Fruit fly (Drosophila melanogaster) whole organism, adult: Measurements from ENCODE around the gene Bin1.
A peak's percentile ranks its signal among the peaks of the same experiment; 100 is the strongest.

Source experiments
- CG11617 ChIP-seq: fragments of 200-800 bp; sonication (Bioruptor generic); optimal IDR thresholded peaks from 2 replicates; lab custom pipeline; 2017; ENCODE audit warnings: mild to moderate bottlenecking, missing biosample characterization, missing genetic modification reagents, missing genetic modification characterization
- CG12768 ChIP-seq: fragments of 200-800 bp; sonication (Bioruptor generic); optimal IDR thresholded peaks from 2 replicates; lab custom pipeline; 2017; ENCODE audit warnings: missing biosample characterization, missing genetic modification characterization, mild to moderate bottlenecking, moderate library complexity, missing genetic modification reagents
- CG14711 ChIP-seq: fragments of 200-800 bp; sonication (Bioruptor generic); optimal IDR thresholded peaks from 2 replicates; lab custom pipeline; 2018; ENCODE audit warnings: missing biosample characterization, mild to moderate bottlenecking, missing genetic modification characterization, moderate library complexity
- CG1620 ChIP-seq: fragments of 200-800 bp; sonication (Bioruptor generic); optimal IDR thresholded peaks from 2 replicates; lab custom pipeline; 2016; ENCODE audit warnings: missing biosample characterization, missing genetic modification characterization
- CG33017 ChIP-seq: fragments of 200-800 bp; sonication (Bioruptor generic); optimal IDR thresholded peaks from 2 replicates; lab custom pipeline; 2018; ENCODE audit warnings: missing biosample characterization, mild to moderate bottlenecking, missing genetic modification characterization, moderate library complexity
- CG5204 ChIP-seq: fragments of 200-800 bp; sonication (Bioruptor generic); optimal IDR thresholded peaks from 2 replicates; lab custom pipeline; 2016; ENCODE audit warnings: missing biosample characterization, missing genetic modification characterization
- CG7045 ChIP-seq: fragments of 200-800 bp; sonication (Bioruptor generic); optimal IDR thresholded peaks from 2 replicates; lab custom pipeline; 2017; ENCODE audit warnings: missing biosample characterization, mild to moderate bottlenecking, missing genetic modification characterization
- CG7101 ChIP-seq: fragments of 200-800 bp; sonication (Bioruptor generic); optimal IDR thresholded peaks from 2 replicates; lab custom pipeline; 2018; ENCODE audit warnings: missing biosample characterization, mild to moderate bottlenecking, missing genetic modification characterization, moderate library complexity
- Clk ChIP-seq: fragments of 200-800 bp; sonication (Bioruptor generic); optimal IDR thresholded peaks from 2 replicates; lab custom pipeline; 2017; ENCODE audit warnings: missing biosample characterization, missing genetic modification characterization
- Crg-1 ChIP-seq: fragments of 200-800 bp; sonication (Bioruptor generic); optimal IDR thresholded peaks from 2 replicates; lab custom pipeline; 2016; ENCODE audit warnings: missing biosample characterization, missing genetic modification characterization
- Hr96 ChIP-seq: fragments of 200-800 bp; sonication (Bioruptor generic); optimal IDR thresholded peaks from 2 replicates; lab custom pipeline; 2016; ENCODE audit warnings: missing biosample characterization, missing genetic modification characterization
- Mnt ChIP-seq: fragments of 200-800 bp; sonication (Bioruptor generic); optimal IDR thresholded peaks from 2 replicates; lab custom pipeline; 2016; ENCODE audit warnings: missing biosample characterization, mild to moderate bottlenecking, missing genetic modification characterization
- bab1 ChIP-seq: fragments of 200-800 bp; sonication (Bioruptor generic); optimal IDR thresholded peaks from 3 replicates; lab custom pipeline; 2019; ENCODE audit warnings: missing biosample characterization, mild to moderate bottlenecking, missing genetic modification characterization, moderate library complexity
- cic ChIP-seq: fragments of 200-800 bp; sonication (Bioruptor generic); optimal IDR thresholded peaks from 2 replicates; lab custom pipeline; 2017; ENCODE audit warnings: missing biosample characterization, mild to moderate bottlenecking, missing genetic modification characterization, moderate library complexity
- cnc ChIP-seq, 2 experiments: fragments of >200 bp; optimal IDR thresholded peaks; 2 replicates each; lab custom pipeline; 2017
- kay ChIP-seq: fragments of 200-800 bp; sonication (Bioruptor generic); peaks from one replicate; lab custom pipeline; 2016; ENCODE audit warnings: missing biosample characterization, missing genetic modification characterization, borderline replicate concordance
- ovo ChIP-seq: fragments of 200-800 bp; sonication (Bioruptor generic); optimal IDR thresholded peaks from 2 replicates; lab custom pipeline; 2016; ENCODE audit warnings: missing biosample characterization, missing genetic modification characterization
- pad ChIP-seq: fragments of 200-800 bp; sonication (Bioruptor generic); optimal IDR thresholded peaks from 3 replicates; lab custom pipeline; 2017; ENCODE audit warnings: missing biosample characterization, missing genetic modification characterization, mild to moderate bottlenecking, moderate library complexity, missing genetic modification reagents
- tj ChIP-seq: fragments of 200-800 bp; sonication (Bioruptor generic); optimal IDR thresholded peaks from 3 replicates; lab custom pipeline; 2017; ENCODE audit warnings: missing biosample characterization, mild to moderate bottlenecking, missing genetic modification characterization, moderate library complexity
- toe ChIP-seq: fragments of 200-800 bp; sonication (Bioruptor generic); optimal IDR thresholded peaks from 2 replicates; lab custom pipeline; 2016; ENCODE audit warnings: missing biosample characterization, missing genetic modification characterization

The Bin1 gene

DNA sequence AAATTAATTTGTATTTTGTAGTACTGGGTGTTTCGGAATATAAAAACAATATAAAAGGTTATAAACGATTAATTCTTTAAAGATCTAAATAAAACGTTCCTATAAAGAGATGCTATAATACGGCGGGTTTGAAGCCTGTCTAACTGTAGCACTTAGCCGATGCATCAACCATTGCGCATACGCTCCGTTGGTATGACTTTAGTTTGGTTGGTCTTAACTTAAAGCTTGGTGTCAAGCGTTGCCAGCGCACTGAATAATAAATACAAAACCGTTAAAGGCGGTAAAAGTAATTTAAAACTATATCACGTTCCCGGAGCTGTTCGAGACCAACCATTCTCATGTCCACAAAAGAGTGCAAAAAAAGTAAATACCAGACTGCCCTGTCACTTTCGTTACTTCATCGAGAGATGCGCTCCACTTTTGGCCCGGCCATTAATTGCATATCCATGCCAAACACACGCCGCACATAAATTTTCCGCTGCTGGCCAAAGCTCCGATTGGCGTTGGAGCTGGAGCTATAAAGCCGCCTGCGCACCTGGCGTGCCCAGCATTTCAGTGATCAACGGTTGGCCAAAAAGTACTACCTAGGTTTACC, 8.8 kb downstream of the Bin1 start, which contains the start of gene CG8927:
Gene CG8927 (plus strand): TSS at position 545 of the 595 bp plus-strand sequence.
- TF ChIP-seq bab1 (GFP tag; lab: Kevin White, UChicago) = no peak
- no peak for TF ChIP-seq pad (GFP tag; lab: Kevin White, UChicago)
- no peak for TF ChIP-seq Mnt (GFP tag; lab: Kevin White, UChicago)
- no peak for TF ChIP-seq Clk (GFP tag; lab: Kevin White, UChicago)
- no peak for TF ChIP-seq cnc (optimal IDR thresholded peaks at IDR 0.05; lab: Kevin White, UChicago)
- TF ChIP-seq CG12768 = no peak
- TF ChIP-seq Hr96 (GFP tag; lab: Kevin White, UChicago) = no peak
- no peak for TF ChIP-seq CG1620
- no peak for TF ChIP-seq ovo (GFP tag; lab: Kevin White, UChicago)
- TF ChIP-seq CG7045 (GFP tag; lab: Kevin White, UChicago) = no peak
- TF ChIP-seq kay (GFP tag; lab: Kevin White, UChicago) = no peak
- TF ChIP-seq CG11617 = no peak
- no peak for TF ChIP-seq CG7101 (tag; lab: Kevin White, UChicago)
- no peak for TF ChIP-seq cic (GFP tag; lab: Kevin White, UChicago)
- no peak for TF ChIP-seq toe (GFP tag; lab: Kevin White, UChicago)
- no peak for TF ChIP-seq tj (GFP tag; lab: Kevin White, UChicago)
- no peak for TF ChIP-seq CG14711

DNA sequence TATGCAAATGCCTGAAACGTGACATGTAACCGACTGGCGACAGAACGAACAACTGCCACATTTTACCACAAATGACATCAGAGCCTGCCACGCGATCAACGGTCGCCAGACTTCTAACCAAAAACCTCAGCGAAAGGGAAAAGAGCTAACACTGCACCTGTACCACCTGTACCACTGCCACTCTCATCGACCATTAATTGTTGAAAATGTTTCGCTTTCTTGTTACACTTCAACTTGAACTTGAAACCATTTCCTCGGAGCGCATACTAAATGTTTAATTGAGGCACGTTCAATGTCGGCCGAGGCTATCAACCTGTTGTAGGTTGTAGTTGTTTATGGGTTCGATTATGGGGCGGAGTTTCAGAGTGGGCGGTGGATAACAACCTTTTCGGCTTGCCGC, 12.8 kb downstream of the Bin1 start:
- TF ChIP-seq CG1620 (no peak), cnc (optimal IDR thresholded peaks at IDR 0.05; lab: Kevin White, UChicago) (no peak), Clk (GFP tag; lab: Kevin White, UChicago) (no peak), CG11617 (no peak), CG14711 (no peak), Crg-1 (GFP tag; lab: Kevin White, UChicago) (no peak), pad (GFP tag; lab: Kevin White, UChicago) (no peak), CG7045 (GFP tag; lab: Kevin White, UChicago) (no peak), CG33017 (no peak), ovo (GFP tag; lab: Kevin White, UChicago) (no peak), toe (GFP tag; lab: Kevin White, UChicago) (no peak), CG7101 (tag; lab: Kevin White, UChicago) (no peak), cic (GFP tag; lab: Kevin White, UChicago) (no peak), Hr96 (GFP tag; lab: Kevin White, UChicago) (no peak), kay (GFP tag; lab: Kevin White, UChicago) (no peak), CG5204 (GFP tag; lab: Kevin White, UChicago) (no peak), Mnt (GFP tag; lab: Kevin White, UChicago) (no peak)

DNA sequence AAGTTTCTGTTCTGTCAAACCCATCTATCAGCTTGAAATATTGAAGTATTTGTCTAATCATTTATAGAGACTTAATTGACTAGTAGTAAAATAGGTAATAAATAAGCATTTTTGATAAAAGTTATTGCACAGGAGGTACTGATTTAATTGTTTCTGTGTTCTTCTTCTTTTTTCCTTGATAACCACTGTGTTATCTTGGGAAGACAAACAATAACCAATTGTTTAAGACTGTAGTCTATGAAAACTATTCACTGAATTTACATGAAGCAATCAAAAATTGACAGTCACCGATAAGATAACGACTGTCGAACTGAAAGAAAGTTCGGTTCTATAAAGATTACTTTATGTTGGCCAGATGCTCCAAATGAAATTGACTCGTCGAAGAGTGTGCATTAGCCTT, 15.9 kb downstream of the Bin1 start:
- TF ChIP-seq cic (GFP tag; lab: Kevin White, UChicago) = no peak
- TF ChIP-seq Hr96 (GFP tag; lab: Kevin White, UChicago) = no peak
- TF ChIP-seq Mnt (GFP tag; lab: Kevin White, UChicago) = no peak
- no peak for TF ChIP-seq CG7101 (tag; lab: Kevin White, UChicago)

DNA sequence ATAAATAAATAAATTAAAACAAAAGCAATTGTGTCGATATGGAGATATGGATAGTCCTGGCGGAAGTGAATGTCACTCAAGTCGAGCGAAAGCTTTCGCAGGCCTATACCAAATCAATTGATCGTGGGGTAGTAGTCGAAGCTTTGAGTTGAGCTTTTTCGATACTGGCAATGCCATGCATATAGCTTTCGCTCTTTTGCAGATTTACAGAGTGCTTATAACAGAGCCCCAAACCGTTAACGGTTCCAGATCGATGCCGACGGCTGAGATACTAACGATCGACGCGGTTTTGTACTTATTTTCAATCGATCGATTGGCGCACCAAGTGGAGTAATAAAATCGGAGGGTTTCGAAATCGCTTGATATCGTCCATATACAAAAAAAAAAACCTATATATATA, 17.6 kb downstream of the Bin1 start, which contains the start of gene CG8925:
Gene CG8925 (plus strand): TSS at position 245 of the 400 bp plus-strand sequence.
- TF ChIP-seq CG11617 = no peak
- TF ChIP-seq Clk (GFP tag; lab: Kevin White, UChicago) = no peak
- TF ChIP-seq cnc (optimal IDR thresholded peaks at IDR 0.05; lab: Kevin White, UChicago) = no peak
- TF ChIP-seq cic (GFP tag; lab: Kevin White, UChicago) = no peak
- TF ChIP-seq CG33017 = no peak
- no peak for TF ChIP-seq tj (GFP tag; lab: Kevin White, UChicago)
- no peak for TF ChIP-seq pad (GFP tag; lab: Kevin White, UChicago)
- no peak for TF ChIP-seq CG1620
- TF ChIP-seq toe (GFP tag; lab: Kevin White, UChicago) = no peak
- TF ChIP-seq Mnt (GFP tag; lab: Kevin White, UChicago) = no peak
- no peak for TF ChIP-seq CG7101 (tag; lab: Kevin White, UChicago)
- no peak for TF ChIP-seq CG14711
- TF ChIP-seq CG7045 (GFP tag; lab: Kevin White, UChicago) = no peak
- TF ChIP-seq bab1 (GFP tag; lab: Kevin White, UChicago) = no peak
- no peak for TF ChIP-seq kay (GFP tag; lab: Kevin White, UChicago)
- TF ChIP-seq Crg-1 (GFP tag; lab: Kevin White, UChicago) = no peak
- TF ChIP-seq Hr96 (GFP tag; lab: Kevin White, UChicago) = no peak

- TF ChIP-seq cic (GFP tag; lab: Kevin White, UChicago) (no peak), Crg-1 (GFP tag; lab: Kevin White, UChicago) (no peak), kay (GFP tag; lab: Kevin White, UChicago) (no peak), tj (GFP tag; lab: Kevin White, UChicago) (no peak)
These were observed 21.3 kb downstream of the Bin1 start for dm6 chr3R:16168088-16168487.

DNA sequence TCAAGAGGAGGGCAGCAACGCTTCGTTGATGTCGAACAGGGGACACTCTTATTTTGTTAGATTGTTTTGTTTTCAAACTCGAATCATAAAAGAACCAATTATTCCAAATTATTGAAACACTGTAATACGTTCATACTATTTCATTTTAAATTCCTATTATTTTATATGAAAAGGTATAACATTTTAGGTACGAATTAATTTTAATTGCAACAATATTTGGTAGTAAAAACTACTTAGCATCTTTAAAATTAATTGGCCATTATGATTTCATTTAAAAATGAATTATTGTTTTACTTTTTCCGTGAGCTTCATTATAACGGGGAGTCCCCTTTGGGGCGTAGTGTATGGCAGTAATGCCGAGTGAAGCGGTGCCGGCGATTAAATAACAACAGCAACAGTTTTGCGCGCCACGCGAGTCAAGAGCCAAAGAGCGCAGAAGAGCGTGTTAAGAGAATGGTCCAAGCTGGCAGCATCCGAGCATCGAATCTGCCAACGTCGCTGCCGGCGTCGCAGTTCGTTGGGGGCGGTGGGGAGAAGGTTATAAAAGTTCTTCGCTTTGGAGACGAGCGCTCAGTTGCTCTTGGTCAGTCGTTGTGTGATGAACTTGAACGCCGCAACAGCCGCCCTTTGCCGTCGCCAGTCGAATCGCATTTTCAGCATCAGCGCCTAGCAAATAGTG, 31.7 kb downstream of the Bin1 start:
- TF ChIP-seq CG7045 (GFP tag; lab: Kevin White, UChicago) (peak; percentile 8), cic (GFP tag; lab: Kevin White, UChicago) (no peak), pad (GFP tag; lab: Kevin White, UChicago) (no peak), Mnt (GFP tag; lab: Kevin White, UChicago) (peak; percentile 5), CG5204 (GFP tag; lab: Kevin White, UChicago) (peak; percentile 33), CG33017 (no peak), tj (GFP tag; lab: Kevin White, UChicago) (no peak), Hr96 (GFP tag; lab: Kevin White, UChicago) (no peak), CG7101 (tag; lab: Kevin White, UChicago) (no peak), ovo (GFP tag; lab: Kevin White, UChicago) (no peak), Clk (GFP tag; lab: Kevin White, UChicago) (no peak), kay (GFP tag; lab: Kevin White, UChicago) (no peak), Crg-1 (GFP tag; lab: Kevin White, UChicago) (no peak), bab1 (GFP tag; lab: Kevin White, UChicago) (no peak), CG14711 (no peak), CG11617 (peak; percentile 7), toe (GFP tag; lab: Kevin White, UChicago) (no peak), cnc (optimal IDR thresholded peaks at IDR 0.05; lab: Kevin White, UChicago) (no peak), CG12768 (no peak), CG1620 (no peak)
